Worm (Caenorhabditis elegans): ENCODE data around the gene srg-59.

srg-59 gene

DNA sequence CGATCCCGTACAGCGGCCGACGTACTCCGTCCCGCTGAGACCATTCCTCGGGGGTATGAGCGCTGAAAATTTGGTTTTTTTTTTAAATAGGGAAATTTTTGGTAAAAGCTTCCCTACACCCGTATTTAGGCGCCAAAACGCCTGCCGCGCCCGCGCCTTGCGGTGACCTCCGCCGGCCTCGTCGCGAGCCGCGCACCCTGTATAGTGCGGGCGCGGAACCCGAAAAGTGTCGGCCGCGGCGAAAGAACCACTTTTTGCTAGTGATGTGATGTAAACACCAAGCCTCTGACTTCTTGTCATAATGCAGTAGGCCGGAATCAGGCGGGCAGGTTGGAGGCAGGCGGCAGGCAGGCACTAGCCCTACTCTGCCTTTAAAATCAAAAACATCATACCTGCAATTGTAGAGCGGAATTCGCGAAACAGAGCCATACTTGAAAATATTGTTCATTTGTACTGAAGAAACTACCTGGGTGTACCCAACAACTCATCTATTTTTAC, 6.4 kb downstream of the srg-59 start, which contains the start of gene srt-29:
Gene srt-29, minus strand, starts transcription at position 448 of the 498 bp plus-strand sequence.
- TF ChIP-seq B0035.1 (tag; optimal IDR thresholded peaks at IDR 0.05) (no peak), zfh-2 (GFP tag; conservative IDR thresholded peaks at IDR 0.05) (peak; percentile 88), lin-40 (tag; optimal IDR thresholded peaks at IDR 0.05) (no peak), madf-6 (GFP tag; IDR thresholded peaks at IDR 0.05) (no peak), ceh-100 (GFP tag; IDR thresholded peaks at IDR 0.05) (no peak), lin-26 (GFP tag; IDR thresholded peaks at IDR 0.05) (no peak), ceh-27 (GFP tag; optimal IDR thresholded peaks at IDR 0.05) (no peak), mel-28 (tag; optimal IDR thresholded peaks at IDR 0.05; ENCODE audit: borderline replicate concordance) (no peak), ztf-26 (tag; optimal IDR thresholded peaks at IDR 0.05) (no peak), ztf-28 (GFP tag; IDR thresholded peaks at IDR 0.05) (0 out of 2 replicates have a peak, but pooled peaks have one; percentile 13), attf-6 (GFP tag; IDR thresholded peaks at IDR 0.05) (no peak), Y67H2A.10 (GFP tag; conservative IDR thresholded peaks at IDR 0.05) (no peak), egrh-3 (GFP tag; IDR thresholded peaks at IDR 0.05) (peak; percentile 72; the same call in 1 of the 2 replicates), ceh-58 (GFP tag; IDR thresholded peaks at IDR 0.05) (no peak), snpc-4 (GFP tag; optimal IDR thresholded peaks at IDR 0.05) (no peak), snpc-4 (tag; optimal IDR thresholded peaks at IDR 0.05) (peak in 1 of 4 experiments; percentile 51), athp-1 (tag; optimal IDR thresholded peaks at IDR 0.05) (no peak), unc-62 (GFP tag; optimal IDR thresholded peaks at IDR 0.05) (no peak), ccch-3 (GFP tag; optimal IDR thresholded peaks at IDR 0.05) (no peak), K11D2.4 (GFP tag; IDR thresholded peaks at IDR 0.05) (no peak), lin-35 (GFP tag; optimal IDR thresholded peaks at IDR 0.05) (no peak)

DNA sequence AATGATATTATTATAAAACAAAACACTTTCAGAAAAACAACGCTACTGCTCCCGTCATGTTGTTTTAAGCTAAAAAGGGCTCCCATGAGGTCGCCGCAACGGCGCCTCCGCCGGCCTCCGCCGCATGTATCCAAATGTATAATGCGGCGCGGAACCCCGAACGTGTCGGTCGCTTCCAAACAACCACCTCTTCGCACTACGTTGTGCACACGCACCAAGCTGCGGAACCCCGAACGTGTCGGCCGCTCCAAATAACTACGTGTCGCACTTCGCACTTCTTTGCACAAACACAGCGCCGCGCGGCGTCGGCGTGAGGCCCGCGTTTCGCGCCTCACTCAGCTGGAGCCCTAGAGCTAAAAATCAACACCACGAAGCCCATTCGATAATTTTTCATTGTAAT, 8.2 kb downstream of the srg-59 start:
- TF ChIP-seq unc-130 (GFP tag; optimal IDR thresholded peaks at IDR 0.05) (no peak), madf-6 (GFP tag; IDR thresholded peaks at IDR 0.05) (no peak), zfh-2 (GFP tag; conservative IDR thresholded peaks at IDR 0.05) (peak; percentile 84), mes-4 (tag; optimal IDR thresholded peaks at IDR 0.05) (no peak), repo-1 (tag; optimal IDR thresholded peaks at IDR 0.05) (no peak), snpc-4 (GFP tag; optimal IDR thresholded peaks at IDR 0.05) (no peak), snpc-4 (tag; optimal IDR thresholded peaks at IDR 0.05) (peak in 2 of 4 experiments; percentile 71 to 89), pbrm-1 (GFP tag; IDR thresholded peaks at IDR 0.05) (peak; percentile 37; the same call in 1 of the 2 replicates), F37B4.10 (GFP tag; IDR thresholded peaks at IDR 0.05) (0 out of 2 replicates have a peak, but pooled peaks have one; percentile 65), egrh-3 (GFP tag; IDR thresholded peaks at IDR 0.05) (peak; percentile 49; the same call in 1 of the 2 replicates), hmg-20 (GFP tag; IDR thresholded peaks at IDR 0.05) (no peak), ztf-22 (GFP tag; optimal IDR thresholded peaks at IDR 0.05) (no peak), hmg-1.2 (GFP tag; IDR thresholded peaks at IDR 0.05) (peak; percentile 25; the same call in 1 of the 2 replicates)

DNA sequence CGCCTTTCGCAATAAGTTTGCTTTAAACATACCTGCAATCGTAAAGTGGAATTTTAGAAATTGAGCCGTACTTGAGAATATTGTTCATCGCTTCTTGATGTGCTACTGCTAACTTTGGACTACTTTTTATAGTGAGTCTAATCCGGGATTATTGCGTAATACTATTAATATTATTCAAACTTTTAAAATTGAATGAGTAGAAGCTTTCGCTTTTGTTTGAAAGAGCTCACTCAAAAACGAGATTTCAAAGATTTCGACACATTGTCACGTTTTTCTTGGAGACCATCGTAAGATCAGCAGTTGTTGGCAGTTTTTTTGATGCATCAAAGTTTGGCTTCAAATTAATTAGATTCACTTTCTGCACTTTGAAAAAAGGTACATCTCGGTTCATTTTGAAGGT, 11.6 kb downstream of the srg-59 start, which contains the start of gene srt-28:
Gene srt-28, minus strand, starts transcription at position 101 of the 400 bp plus-strand sequence.
- TF ChIP-seq T07F8.4 (tag; optimal IDR thresholded peaks at IDR 0.05), result no peak
- no peak for TF ChIP-seq ztf-3 (GFP tag; optimal IDR thresholded peaks at IDR 0.05)
- no peak for TF ChIP-seq aptf-3 (GFP tag; IDR thresholded peaks at IDR 0.05)
- TF ChIP-seq ztf-28 (GFP tag; IDR thresholded peaks at IDR 0.05), result no peak
- TF ChIP-seq nhr-120 (GFP tag; IDR thresholded peaks at IDR 0.05), result no peak
- no peak for TF ChIP-seq ztf-26 (tag; optimal IDR thresholded peaks at IDR 0.05)
- TF ChIP-seq fkh-3 (tag; optimal IDR thresholded peaks at IDR 0.05), result no peak
- no peak for TF ChIP-seq B0035.1 (tag; optimal IDR thresholded peaks at IDR 0.05)
- TF ChIP-seq hmg-20 (GFP tag; IDR thresholded peaks at IDR 0.05), result no peak
- TF ChIP-seq ceh-58 (GFP tag; IDR thresholded peaks at IDR 0.05), result no peak
- TF ChIP-seq mxl-1 (tag; optimal IDR thresholded peaks at IDR 0.05), result no peak
- no peak for TF ChIP-seq rec-8 (tag; optimal IDR thresholded peaks at IDR 0.05)
- no peak for TF ChIP-seq B0261.1 (tag; optimal IDR thresholded peaks at IDR 0.05)
- no peak for TF ChIP-seq let-607 (tag; optimal IDR thresholded peaks at IDR 0.05)
- TF ChIP-seq tbp1 (GFP tag; optimal IDR thresholded peaks at IDR 0.05), result no peak
- no peak for TF ChIP-seq zim-3 (tag; optimal IDR thresholded peaks at IDR 0.05)
- no peak for TF ChIP-seq lin-35 (GFP tag; optimal IDR thresholded peaks at IDR 0.05)
